Fruit fly (Drosophila melanogaster) whole organism, embryonic: ENCODE measurements around the gene CG14104.
A peak's percentile ranks its signal among the peaks of the same experiment; 100 is the strongest.

Experiments used
- Atf-2 ChIP-seq: fragments of 200-800 bp; sonication (Bioruptor generic); optimal IDR thresholded peaks from 2 replicates; lab custom pipeline; 2016; ENCODE audit warnings: missing biosample characterization, missing genetic modification characterization
- CG10431 ChIP-seq: fragments of 200-800 bp; sonication (Bioruptor generic); optimal IDR thresholded peaks from 3 replicates; lab custom pipeline; 2018; ENCODE audit warnings: missing biosample characterization, mild to moderate bottlenecking, missing genetic modification characterization
- CG14050 ChIP-seq: fragments of 200-800 bp; sonication (Bioruptor generic); IDR thresholded peaks from 3 replicates; pipeline ENCODE4 v1.3.6; 2022; ENCODE audit warnings: missing biosample characterization, missing genetic modification characterization
- CG15269 ChIP-seq: fragments of 200-800 bp; sonication (Bioruptor generic); optimal IDR thresholded peaks from 2 replicates; lab custom pipeline; 2018; ENCODE audit warnings: missing biosample characterization, mild to moderate bottlenecking, missing genetic modification characterization, moderate library complexity
- CG17385 ChIP-seq: fragments of 200-800 bp; sonication (Bioruptor generic); optimal IDR thresholded peaks from 3 replicates; lab custom pipeline; 2018; ENCODE audit warnings: missing biosample characterization, mild to moderate bottlenecking, missing genetic modification characterization
- CG18262 ChIP-seq: fragments of 200-800 bp; optimal IDR thresholded peaks from 3 replicates; lab custom pipeline; 2019; ENCODE audit warnings: missing biosample characterization, mild to moderate bottlenecking, missing genetic modification characterization, moderate library complexity
- CG2889 ChIP-seq: fragments of 200-800 bp; sonication (Bioruptor generic); IDR thresholded peaks from 3 replicates; pipeline ENCODE4 v1.3.6; 2022; ENCODE audit warnings: missing biosample characterization, missing genetic modification characterization
- CG30020 ChIP-seq: fragments of 200-800 bp; optimal IDR thresholded peaks from 2 replicates; lab custom pipeline; 2019; ENCODE audit warnings: missing biosample characterization, mild to moderate bottlenecking, missing genetic modification characterization, moderate library complexity
- CG30431 ChIP-seq: fragments of 200-800 bp; sonication (Bioruptor generic); optimal IDR thresholded peaks from 2 replicates; lab custom pipeline; 2017; ENCODE audit warnings: missing biosample characterization, missing genetic modification characterization
- CG3407 ChIP-seq: fragments of 200-800 bp; sonication (Bioruptor generic); optimal IDR thresholded peaks from 2 replicates; lab custom pipeline; 2018; ENCODE audit warnings: missing biosample characterization, mild to moderate bottlenecking, missing genetic modification characterization
- CG34376 ChIP-seq: fragments of 200-800 bp; sonication (Bioruptor generic); optimal IDR thresholded peaks from 2 replicates; lab custom pipeline; 2018; ENCODE audit warnings: missing biosample characterization, mild to moderate bottlenecking, missing genetic modification characterization
- CG4328 ChIP-seq: fragments of 200-800 bp; sonication (Bioruptor generic); optimal IDR thresholded peaks from 3 replicates; lab custom pipeline; 2017; ENCODE audit warnings: missing biosample characterization, missing genetic modification reagents, missing genetic modification characterization
- CG4360 ChIP-seq: fragments of 200-800 bp; sonication (Bioruptor generic); IDR thresholded peaks from 2 replicates; pipeline ENCODE4 v1.3.6; 2022; ENCODE audit warnings: missing biosample characterization, missing genetic modification characterization
- CG4854 ChIP-seq: fragments of 200-800 bp; sonication (Bioruptor generic); optimal IDR thresholded peaks from 2 replicates; lab custom pipeline; 2016; ENCODE audit warnings: missing biosample characterization, missing genetic modification characterization, inconsistent platforms
- CHES-1-like ChIP-seq: fragments of 200-800 bp; sonication (Bioruptor generic); optimal IDR thresholded peaks from 2 replicates; lab custom pipeline; 2016; ENCODE audit warnings: missing biosample characterization, missing genetic modification characterization
- Camta ChIP-seq: fragments of 200-800 bp; sonication (Bioruptor generic); optimal IDR thresholded peaks from 2 replicates; lab custom pipeline; 2016; ENCODE audit warnings: missing biosample characterization, missing genetic modification characterization
- D19A ChIP-seq: fragments of 200-800 bp; optimal IDR thresholded peaks from 3 replicates; lab custom pipeline; 2019; ENCODE audit warnings: missing biosample characterization, mild to moderate bottlenecking, missing genetic modification characterization, moderate library complexity
- E2f2 ChIP-seq: fragments of 200-800 bp; sonication (Bioruptor generic); IDR thresholded peaks from 2 replicates; pipeline ENCODE4 v1.3.6; 2022; ENCODE audit warnings: missing biosample characterization, missing genetic modification characterization
- Ets97D ChIP-seq: fragments of 200-800 bp; sonication (Bioruptor generic); optimal IDR thresholded peaks from 3 replicates; lab custom pipeline; 2016; ENCODE audit warnings: missing biosample characterization, missing genetic modification characterization
- Fer1 ChIP-seq: fragments of 200-800 bp; sonication (Bioruptor generic); optimal IDR thresholded peaks from 2 replicates; lab custom pipeline; 2017; ENCODE audit warnings: missing biosample characterization, mild to moderate bottlenecking, missing genetic modification characterization
- GATAe ChIP-seq: fragments of 200-800 bp; sonication (Bioruptor generic); conservative IDR thresholded peaks from 2 replicates; pipeline ENCODE4 v1.3.6; 2022; ENCODE audit warnings: missing biosample characterization, missing genetic modification characterization
- Meics ChIP-seq: fragments of 200-800 bp; sonication (Bioruptor generic); optimal IDR thresholded peaks from 2 replicates; lab custom pipeline; 2017; ENCODE audit warnings: missing biosample characterization, mild to moderate bottlenecking, missing genetic modification characterization
- Opbp ChIP-seq: fragments of 200-800 bp; sonication (Bioruptor generic); IDR thresholded peaks from 3 replicates; pipeline ENCODE4 v1.3.6; 2022; ENCODE audit warnings: missing biosample characterization, missing genetic modification characterization; ENCODE audit not compliant: partially characterized antibody
- Poxn ChIP-seq: fragments of 200-800 bp; sonication (Bioruptor generic); IDR thresholded peaks from 2 replicates; pipeline ENCODE4 v1.3.6; 2022; ENCODE audit warnings: missing biosample characterization, missing genetic modification characterization
- Ptx1 ChIP-seq: fragments of 200-800 bp; sonication (Bioruptor generic); IDR thresholded peaks from 2 replicates; pipeline ENCODE4 v1.3.6; 2022; ENCODE audit warnings: missing biosample characterization, missing genetic modification characterization
- Rfx ChIP-seq: fragments of 200-800 bp; sonication (Bioruptor generic); IDR thresholded peaks from 2 replicates; pipeline ENCODE4 v1.3.6; 2022; ENCODE audit warnings: missing biosample characterization, missing genetic modification characterization
- Sin3A ChIP-seq: fragments of >200 bp; optimal IDR thresholded peaks from 2 replicates; lab custom pipeline; 2018
- Sox100B ChIP-seq: fragments of 200-800 bp; sonication (Bioruptor generic); optimal IDR thresholded peaks from 3 replicates; lab custom pipeline; 2018; ENCODE audit warnings: missing biosample characterization, mild to moderate bottlenecking, missing genetic modification characterization
- abd-A ChIP-seq: fragments of 200-800 bp; sonication (Bioruptor generic); optimal IDR thresholded peaks from 3 replicates; lab custom pipeline; 2019; ENCODE audit warnings: missing biosample characterization, mild to moderate bottlenecking, missing genetic modification characterization, moderate library complexity
- br ChIP-seq: fragments of >200 bp; optimal IDR thresholded peaks from 2 replicates; lab custom pipeline; 2017
- cato ChIP-seq: fragments of 200-800 bp; sonication (Bioruptor generic); optimal IDR thresholded peaks from 2 replicates; lab custom pipeline; 2016; ENCODE audit warnings: missing biosample characterization, missing genetic modification characterization, borderline replicate concordance
- chn ChIP-seq: fragments of 200-800 bp; sonication (Bioruptor generic); optimal IDR thresholded peaks from 2 replicates; lab custom pipeline; 2016; ENCODE audit warnings: missing biosample characterization, missing genetic modification characterization
- crol ChIP-seq: fragments of 200-800 bp; sonication (Bioruptor generic); IDR thresholded peaks from 2 replicates; pipeline ENCODE4 v1.3.6; 2022; ENCODE audit warnings: missing biosample characterization, missing genetic modification characterization
- dan ChIP-seq: fragments of 200-800 bp; sonication (Bioruptor generic); IDR thresholded peaks from 2 replicates; pipeline ENCODE4 v1.3.6; 2022; ENCODE audit warnings: missing biosample characterization, missing genetic modification characterization
- en ChIP-seq: fragments of 200-800 bp; sonication (Bioruptor generic); optimal IDR thresholded peaks from 2 replicates; lab custom pipeline; 2016; ENCODE audit warnings: missing biosample characterization, missing genetic modification characterization
- gfzf ChIP-seq: fragments of 200-800 bp; sonication (Bioruptor generic); optimal IDR thresholded peaks from 2 replicates; lab custom pipeline; 2016; ENCODE audit warnings: missing biosample characterization, mild to moderate bottlenecking, missing genetic modification characterization, moderate library complexity
- grau ChIP-seq: fragments of 200-800 bp; optimal IDR thresholded peaks from 3 replicates; lab custom pipeline; 2019; ENCODE audit warnings: missing biosample characterization, mild to moderate bottlenecking, missing genetic modification characterization, moderate library complexity
- gsb-n ChIP-seq: fragments of 200-800 bp; sonication (Bioruptor generic); optimal IDR thresholded peaks from 3 replicates; lab custom pipeline; 2018; ENCODE audit warnings: missing biosample characterization, mild to moderate bottlenecking, missing genetic modification characterization
- h ChIP-seq: fragments of >200 bp; optimal IDR thresholded peaks from 2 replicates; lab custom pipeline; 2017
- ham ChIP-seq: fragments of 200-800 bp; sonication (Bioruptor generic); IDR thresholded peaks from 2 replicates; pipeline ENCODE4 v1.3.6; 2022; ENCODE audit warnings: missing biosample characterization, missing genetic modification characterization
- kay ChIP-seq: fragments of 200-800 bp; sonication (Bioruptor generic); optimal IDR thresholded peaks from 2 replicates; lab custom pipeline; 2016; ENCODE audit warnings: missing biosample characterization, missing genetic modification characterization
- lbe ChIP-seq: fragments of 200-800 bp; sonication (Bioruptor generic); optimal IDR thresholded peaks from 2 replicates; lab custom pipeline; 2016; ENCODE audit warnings: missing biosample characterization, mild to moderate bottlenecking, missing genetic modification characterization
- luna ChIP-seq: fragments of 200-800 bp; sonication (Bioruptor generic); optimal IDR thresholded peaks from 2 replicates; lab custom pipeline; 2016; ENCODE audit warnings: missing biosample characterization, missing genetic modification characterization
- onecut ChIP-seq: fragments of 200-800 bp; sonication (Bioruptor generic); IDR thresholded peaks from 2 replicates; pipeline ENCODE4 v1.3.6; 2022; ENCODE audit warnings: missing biosample characterization, missing genetic modification characterization
- pan ChIP-seq, 4 experiments: fragments of >200 bp in 3 of 4; fragments of 200-800 bp in 1 of 4; sonication (Bioruptor generic) in 1 of 4; optimal IDR thresholded peaks in 3 of 4; IDR thresholded peaks in 1 of 4; 2 replicates each; pipeline versions ENCODE4 v1.3.6 to Lab custom; 2017 to 2022; ENCODE audit warnings: missing biosample characterization in 2 of 4, missing genetic modification characterization in 2 of 4, mixed read lengths in 1 of 4
- psq ChIP-seq: fragments of 200-800 bp; sonication (Bioruptor generic); optimal IDR thresholded peaks from 2 replicates; lab custom pipeline; 2017; ENCODE audit warnings: missing biosample characterization, missing genetic modification characterization
- scrt ChIP-seq: fragments of 200-800 bp; sonication (Bioruptor generic); optimal IDR thresholded peaks from 2 replicates; lab custom pipeline; 2018; ENCODE audit warnings: missing biosample characterization, mild to moderate bottlenecking, missing genetic modification characterization, moderate library complexity
- sim ChIP-seq: fragments of 200-800 bp; sonication (Bioruptor generic); IDR thresholded peaks from 2 replicates; pipeline ENCODE4 v1.3.6; 2022; ENCODE audit warnings: missing biosample characterization, missing genetic modification characterization
- sima ChIP-seq: fragments of 200-800 bp; sonication (Bioruptor generic); optimal IDR thresholded peaks from 2 replicates; lab custom pipeline; 2016; ENCODE audit warnings: missing biosample characterization, missing genetic modification characterization
- tio ChIP-seq: fragments of 200-800 bp; sonication (Bioruptor generic); optimal IDR thresholded peaks from 2 replicates; lab custom pipeline; 2017; ENCODE audit warnings: missing biosample characterization, missing genetic modification characterization, inconsistent platforms
- trem ChIP-seq: fragments of 200-800 bp; optimal IDR thresholded peaks from 3 replicates; lab custom pipeline; 2019; ENCODE audit warnings: missing biosample characterization, mild to moderate bottlenecking, missing genetic modification characterization, moderate library complexity
- usp ChIP-seq: fragments of >200 bp; optimal IDR thresholded peaks from 2 replicates; lab custom pipeline; 2017; ENCODE audit warnings: missing biosample characterization, missing genetic modification characterization
- zf30C ChIP-seq: fragments of 200-800 bp; sonication (Bioruptor generic); optimal IDR thresholded peaks from 3 replicates; lab custom pipeline; 2018; ENCODE audit warnings: missing biosample characterization, mild to moderate bottlenecking, missing genetic modification characterization

Gene CG14104

DNA sequence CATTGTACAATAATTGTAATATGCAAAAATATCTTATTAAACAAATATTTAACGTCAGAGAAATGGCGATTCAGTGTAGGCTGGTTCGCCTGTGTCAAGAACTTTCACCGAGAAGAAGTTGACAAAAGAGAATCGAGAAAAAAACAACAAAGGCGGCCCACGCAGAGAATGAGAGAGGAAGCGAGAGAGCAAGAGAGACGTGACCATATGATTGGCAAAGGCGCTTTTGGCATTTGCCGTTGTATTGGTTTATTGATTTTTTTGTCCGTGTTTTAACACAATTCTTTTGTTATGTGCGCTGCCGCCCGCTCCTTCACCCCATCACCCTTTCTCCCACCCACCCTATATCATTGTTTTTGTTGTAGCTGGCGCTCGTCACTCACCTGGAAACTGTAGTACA lies 26.2 kb upstream of the CG14104 start (continued):
- TF ChIP-seq sima (GFP tag; lab: Kevin White, UChicago) (no peak), CG15269 (tag; lab: Kevin White, UChicago) (no peak), trem (tag; lab: Kevin White, UChicago) (no peak), grau (tag; lab: Kevin White, UChicago) (peak; percentile 66), CG4328 (no peak), lbe (GFP tag; lab: Kevin White, UChicago) (no peak), Atf-2 (no peak), CG10431 (GFP tag; lab: Kevin White, UChicago) (no peak), chn (no peak), Poxn (no peak), br (lab: Kevin White, UChicago) (no peak), dan (GFP tag; lab: Robert Waterston, UW) (no peak), gfzf (no peak), onecut (GFP tag; lab: Robert Waterston, UW) (peak; percentile 98), gsb-n (tag; lab: Kevin White, UChicago) (no peak), CG18262 (tag; lab: Kevin White, UChicago) (no peak), GATAe (no peak), en (no peak), E2f2 (no peak), CG30431 (GFP tag; lab: Kevin White, UChicago) (no peak), CG3407 (GFP tag; lab: Kevin White, UChicago) (no peak), Fer1 (GFP tag; lab: Kevin White, UChicago) (no peak), abd-A (tag; lab: Kevin White, UChicago) (no peak), tio (GFP tag; lab: Kevin White, UChicago) (no peak), Meics (GFP tag; lab: Kevin White, UChicago) (no peak), pan (optimal IDR thresholded peaks at IDR 0.05; lab: Kevin White, UChicago) (no peak), pan (GFP tag; optimal IDR thresholded peaks at IDR 0.05 in 1 of 2, IDR thresholded peaks at IDR 0.05 in 1 of 2) (no peak), CG14050 (no peak), Opbp (no peak), usp (GFP tag; lab: Kevin White, UChicago) (no peak), Ptx1 (no peak), CG4854 (GFP tag; lab: Kevin White, UChicago) (no peak), h (lab: Kevin White, UChicago) (no peak), zf30C (no peak), CG30020 (tag; lab: Kevin White, UChicago) (no peak), scrt (GFP tag; lab: Kevin White, UChicago) (no peak), Camta (GFP tag; lab: Kevin White, UChicago) (no peak), Sox100B (no peak), crol (GFP tag; lab: Robert Waterston, UW) (peak; percentile 70), Rfx (GFP tag; lab: Robert Waterston, UW) (no peak), CHES-1-like (GFP tag; lab: Kevin White, UChicago) (no peak), kay (GFP tag; lab: Kevin White, UChicago) (no peak), Sin3A (lab: Kevin White, UChicago) (no peak), CG4360 (GFP tag; lab: Robert Waterston, UW) (0 out of 2 replicates have a peak, but pooled peaks have one; percentile 13), luna (GFP tag; lab: Kevin White, UChicago) (no peak), sim (GFP tag; lab: Robert Waterston, UW) (peak; percentile 28; the same call in 1 of the 2 replicates), CG34376 (GFP tag; lab: Kevin White, UChicago) (no peak), CG2889 (GFP tag; lab: Robert Waterston, UW) (no peak), ham (GFP tag; lab: Robert Waterston, UW) (no peak), CG17385 (GFP tag; lab: Kevin White, UChicago) (no peak), cato (no peak), Ets97D (GFP tag; lab: Kevin White, UChicago) (no peak), psq (GFP tag; lab: Kevin White, UChicago) (peak; percentile 36), D19A (tag; lab: Kevin White, UChicago) (no peak)
